Fruit fly (Drosophila melanogaster): ENCODE measurements around the gene CG14315.

DNA sequence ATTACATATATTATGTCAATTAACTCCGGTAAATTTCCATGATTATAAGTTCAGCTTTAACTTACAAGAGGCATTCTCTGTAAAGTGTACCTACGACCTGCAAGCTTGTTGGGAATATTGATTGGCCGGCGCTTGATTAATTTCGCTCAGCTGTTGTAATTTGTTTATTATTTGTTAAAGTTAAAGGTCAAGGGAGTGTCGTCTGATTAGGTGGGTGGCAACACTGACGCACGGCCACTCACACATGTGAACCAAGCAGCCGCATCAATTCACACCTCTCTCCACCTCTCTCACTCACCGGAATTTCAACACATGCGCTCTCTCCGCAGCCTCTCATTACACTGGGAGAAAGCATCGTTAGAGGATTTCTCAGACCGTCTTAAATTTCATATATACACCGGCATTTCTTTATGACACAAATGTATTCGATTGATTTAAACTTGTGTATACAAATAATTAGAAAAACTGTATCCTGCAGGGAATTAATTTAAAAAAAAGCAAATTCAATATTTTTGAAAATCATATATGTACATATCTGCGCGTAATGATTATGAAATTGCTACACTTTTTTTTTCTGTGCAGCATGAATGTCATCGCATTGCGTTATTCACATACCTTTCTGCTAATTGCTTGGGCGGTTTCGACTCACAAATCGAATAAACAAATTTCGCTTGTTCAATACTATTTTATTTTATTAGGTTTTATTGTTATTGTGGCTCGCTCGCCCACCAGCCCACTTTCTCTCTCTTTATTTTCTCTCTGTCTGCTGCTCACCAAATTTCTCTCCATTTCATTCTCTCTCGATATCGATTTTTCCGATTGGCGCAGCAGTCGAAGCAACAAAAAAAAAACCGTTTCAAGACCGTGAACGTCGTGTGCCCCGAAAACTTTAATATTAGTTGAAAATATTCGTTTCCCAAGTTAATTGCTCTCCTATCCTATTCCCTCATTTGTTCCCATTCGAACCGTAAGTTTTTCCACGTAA is 13.8 kb downstream of the CG14315 start:
- TF ChIP-seq CG7045 (GFP tag; optimal IDR thresholded peaks at IDR 0.05) (peak; percentile 91), CG5204 (GFP tag; optimal IDR thresholded peaks at IDR 0.05) (peak; percentile 88), CG1620 (GFP tag; optimal IDR thresholded peaks at IDR 0.05) (peak; percentile 55), Mnt (GFP tag; optimal IDR thresholded peaks at IDR 0.05) (peak; percentile 46), cic (GFP tag; optimal IDR thresholded peaks at IDR 0.05) (peak; percentile 70), ovo (GFP tag; optimal IDR thresholded peaks at IDR 0.05) (peak; percentile 35), cnc (optimal IDR thresholded peaks at IDR 0.05) (no peak), tj (GFP tag; optimal IDR thresholded peaks at IDR 0.05) (peak; percentile 60), CG12768 (GFP tag; optimal IDR thresholded peaks at IDR 0.05) (peak; percentile 89)
